ENCODE assay signal across 1 fruit fly cellular context in the genomic region with DNA sequence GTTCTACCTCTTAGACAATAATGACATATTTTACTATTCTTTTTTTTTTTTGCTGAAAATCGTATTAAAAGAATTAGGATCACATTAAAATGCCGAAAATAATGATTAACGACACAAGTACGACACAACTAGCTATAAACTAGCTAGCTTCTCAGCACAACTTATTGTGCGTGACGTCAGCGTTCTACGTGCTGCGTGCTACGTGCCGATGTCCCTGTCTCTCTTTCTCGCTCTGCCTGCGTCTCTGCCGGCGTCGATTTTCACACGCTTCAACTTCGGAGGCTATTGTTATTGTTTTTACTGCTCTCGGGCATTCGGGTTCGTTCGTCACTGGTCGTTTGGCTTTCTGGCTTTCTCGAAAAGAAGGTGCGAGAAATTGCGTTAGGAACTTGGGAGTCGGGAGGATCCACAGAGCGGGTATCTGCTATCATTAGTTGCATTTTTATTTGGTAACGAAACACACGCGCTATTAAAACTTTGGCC.
TF ChIP-seq lines count a peak whose summit lies in the region.

No protein-coding gene starts in this region.

TF ChIP-seq in whole organism, embryonic, 481 proteins besides CTCF, POLR2A, EP300 and RAD21 (continued from another document):
- no peak for TF ChIP-seq CG9215 (GFP tag; IDR thresholded peaks at IDR 0.05; lab: Robert Waterston, UW)
- TF ChIP-seq CG9437 (GFP tag; optimal IDR thresholded peaks at IDR 0.05; lab: Kevin White, UChicago) = peak; percentile 78
- no peak for TF ChIP-seq CG18599 (GFP tag; optimal IDR thresholded peaks at IDR 0.05; lab: Kevin White, UChicago)
- no peak for TF ChIP-seq grn (GFP tag; optimal IDR thresholded peaks at IDR 0.05; lab: Kevin White, UChicago)
- no peak for TF ChIP-seq Lpt (GFP tag; optimal IDR thresholded peaks at IDR 0.05; lab: Kevin White, UChicago)
- no peak for TF ChIP-seq Mrtf (GFP tag; IDR thresholded peaks at IDR 0.05; lab: Robert Waterston, UW)
- peak; percentile 94 for TF ChIP-seq Adf1 (GFP tag; IDR thresholded peaks at IDR 0.05; lab: Robert Waterston, UW)
- no peak for TF ChIP-seq CG15514 (GFP tag; optimal IDR thresholded peaks at IDR 0.05; lab: Kevin White, UChicago)
- no peak for TF ChIP-seq pho (GFP tag; optimal IDR thresholded peaks at IDR 0.05; lab: Kevin White, UChicago)
- peak; percentile 4 for TF ChIP-seq CoRest (tag; optimal IDR thresholded peaks at IDR 0.05; lab: Kevin White, UChicago)
- TF ChIP-seq Deaf1 (tag; optimal IDR thresholded peaks at IDR 0.05; lab: Kevin White, UChicago) = peak; percentile 94
- peak in 1 of 2 experiments; percentile 6 for TF ChIP-seq Trl (optimal IDR thresholded peaks at IDR 0.05; lab: Kevin White, UChicago)
- no peak for TF ChIP-seq Trl (GFP tag; optimal IDR thresholded peaks at IDR 0.05; lab: Kevin White, UChicago)
- TF ChIP-seq Med (GFP tag; lab: Kevin White, UChicago) = peak; percentile 67
TF ChIP-seq in whole organism, embryonic: peak in this region for 21.
